Fruit fly (Drosophila melanogaster): ENCODE results near the gene Smox.

Gene Smox

dm6 chrX:8131693-8132313, 10.3 kb downstream of the Smox start, which contains the start of gene CG10958:
Gene CG10958 (plus strand): TSS chrX:8132285.
- TF ChIP-seq CG3919 (GFP tag; optimal IDR thresholded peaks at IDR 0.05) (peak; percentile 73), CG11294 (GFP tag; IDR thresholded peaks at IDR 0.05) (no peak; the same call in 1 of the 2 replicates), net (GFP tag; optimal IDR thresholded peaks at IDR 0.05) (peak; percentile 36), CG8119 (GFP tag; IDR thresholded peaks at IDR 0.05) (no peak; the same call in 2 of the 3 replicates), salr (GFP tag; optimal IDR thresholded peaks at IDR 0.05) (no peak), CG10669 (GFP tag; optimal IDR thresholded peaks at IDR 0.05) (no peak), ss (GFP tag; optimal IDR thresholded peaks at IDR 0.05) (no peak), Sox102F (GFP tag; optimal IDR thresholded peaks at IDR 0.05) (no peak), CG10631 (GFP tag; optimal IDR thresholded peaks at IDR 0.05) (peak; percentile 69), Eip78C (GFP tag) (peak; percentile 81), acj6 (GFP tag; optimal IDR thresholded peaks at IDR 0.05) (peak; percentile 66), CG6808 (GFP tag; optimal IDR thresholded peaks at IDR 0.05) (no peak), OdsH (GFP tag; optimal IDR thresholded peaks at IDR 0.05) (peak; percentile 68), lz (GFP tag; optimal IDR thresholded peaks at IDR 0.05) (peak; percentile 61), Hr4 (GFP tag; optimal IDR thresholded peaks at IDR 0.05) (peak; percentile 39), Eip75B (GFP tag; optimal IDR thresholded peaks at IDR 0.05) (peak; percentile 61), CG6163 (GFP tag; IDR thresholded peaks at IDR 0.05) (peak; percentile 63; the same call in 2 of the 3 replicates), fd85E (GFP tag; optimal IDR thresholded peaks at IDR 0.05) (peak; percentile 25), CG6854 (GFP tag; optimal IDR thresholded peaks at IDR 0.05) (peak; percentile 34), CG7368 (GFP tag; optimal IDR thresholded peaks at IDR 0.05) (no peak), pdm3 (GFP tag; optimal IDR thresholded peaks at IDR 0.05) (peak; percentile 75), CG6792 (GFP tag; optimal IDR thresholded peaks at IDR 0.05) (peak; percentile 60), Lpt (GFP tag; optimal IDR thresholded peaks at IDR 0.05) (peak; percentile 6), Hr39 (GFP tag; optimal IDR thresholded peaks at IDR 0.05) (peak; percentile 28), fkh (GFP tag; optimal IDR thresholded peaks at IDR 0.05) (peak; percentile 90), Gug (GFP tag; IDR thresholded peaks at IDR 0.05) (0 out of 2 replicates have a peak, but pooled peaks have one; percentile 12), CG8632 (GFP tag; optimal IDR thresholded peaks at IDR 0.05) (peak; percentile 52), CG6276 (GFP tag; optimal IDR thresholded peaks at IDR 0.05) (no peak), CG31627 (GFP tag; optimal IDR thresholded peaks at IDR 0.05) (peak; percentile 35), Ets96B (tag; optimal IDR thresholded peaks at IDR 0.05) (peak; percentile 42), Sox14 (GFP tag; optimal IDR thresholded peaks at IDR 0.05) (peak; percentile 48), Eip93F (GFP tag; optimal IDR thresholded peaks at IDR 0.05) (peak; percentile 57), Blimp-1 (GFP tag; optimal IDR thresholded peaks at IDR 0.05) (no peak), svp (GFP tag) (peak; percentile 85), CG16779 (tag; optimal IDR thresholded peaks at IDR 0.05) (no peak), esn (GFP tag; optimal IDR thresholded peaks at IDR 0.05) (peak; percentile 72), CG4318 (GFP tag; optimal IDR thresholded peaks at IDR 0.05) (no peak), Met (GFP tag; optimal IDR thresholded peaks at IDR 0.05) (no peak), CG34406 (GFP tag; optimal IDR thresholded peaks at IDR 0.05) (peak; percentile 60), dac (GFP tag; optimal IDR thresholded peaks at IDR 0.05) (no peak), Sox15 (GFP tag; optimal IDR thresholded peaks at IDR 0.05) (peak; percentile 16), CG9139 (GFP tag; optimal IDR thresholded peaks at IDR 0.05) (no peak), CG15336 (GFP tag; IDR thresholded peaks at IDR 0.05) (peak; percentile 52; the same call in 1 of the 2 replicates), cyc (GFP tag; optimal IDR thresholded peaks at IDR 0.05) (peak; percentile 43), Hr38 (GFP tag; optimal IDR thresholded peaks at IDR 0.05) (no peak), spab (GFP tag; optimal IDR thresholded peaks at IDR 0.05) (no peak), eg (GFP tag; IDR thresholded peaks at IDR 0.05) (peak; percentile 48), dsx (GFP tag; optimal IDR thresholded peaks at IDR 0.05; ENCODE audit: poor library complexity, severe bottlenecking) (no peak), achi (GFP tag; optimal IDR thresholded peaks at IDR 0.05) (peak; percentile 74), CG3032 (tag; optimal IDR thresholded peaks at IDR 0.05) (peak; percentile 24), Ets21C (GFP tag; optimal IDR thresholded peaks at IDR 0.05) (peak; percentile 14)

Measured in whole organism, prepupa.